Worm (Caenorhabditis elegans): ENCODE results near the gene K06A9.1.

DNA sequence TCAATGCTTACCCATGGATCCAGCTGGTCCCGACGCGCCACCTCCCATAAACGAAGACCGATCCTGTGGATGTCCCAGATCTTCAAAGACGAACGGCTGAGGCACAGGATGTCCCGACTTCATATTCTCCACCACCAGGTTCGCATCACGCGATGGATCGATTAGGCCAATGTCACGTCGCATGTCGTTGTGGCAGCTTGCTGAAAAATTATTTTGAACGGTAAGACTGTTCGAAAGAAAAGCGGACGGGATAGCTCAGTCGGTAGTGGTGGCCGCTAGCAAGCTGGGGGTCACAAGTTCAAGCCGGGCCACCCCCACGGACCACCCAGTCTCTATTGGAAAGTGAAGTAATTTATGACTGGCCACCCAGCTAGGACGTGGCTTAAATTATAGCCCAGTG, 34.2 kb upstream of the K06A9.1 start:
- TF ChIP-seq ama-1 (optimal IDR thresholded peaks at IDR 0.05) (no peak), ceh-13 (GFP tag; optimal IDR thresholded peaks at IDR 0.05) (no peak), hmbx-1 (tag; optimal IDR thresholded peaks at IDR 0.05) (no peak), pes-1 (GFP tag; IDR thresholded peaks at IDR 0.05) (no peak), flt-1 (GFP tag; IDR thresholded peaks at IDR 0.05) (no peak), F13C5.2 (tag; optimal IDR thresholded peaks at IDR 0.05) (no peak), ceh-36 (tag; optimal IDR thresholded peaks at IDR 0.05) (no peak), hmg-4 (GFP tag; optimal IDR thresholded peaks at IDR 0.05) (no peak), scrt-1 (GFP tag; IDR thresholded peaks at IDR 0.05) (no peak), aly-1 (tag; optimal IDR thresholded peaks at IDR 0.05) (no peak), B0310.2 (tag; optimal IDR thresholded peaks at IDR 0.05) (no peak)
